Worm (Caenorhabditis elegans): ENCODE results near the gene K08B12.1.

DNA sequence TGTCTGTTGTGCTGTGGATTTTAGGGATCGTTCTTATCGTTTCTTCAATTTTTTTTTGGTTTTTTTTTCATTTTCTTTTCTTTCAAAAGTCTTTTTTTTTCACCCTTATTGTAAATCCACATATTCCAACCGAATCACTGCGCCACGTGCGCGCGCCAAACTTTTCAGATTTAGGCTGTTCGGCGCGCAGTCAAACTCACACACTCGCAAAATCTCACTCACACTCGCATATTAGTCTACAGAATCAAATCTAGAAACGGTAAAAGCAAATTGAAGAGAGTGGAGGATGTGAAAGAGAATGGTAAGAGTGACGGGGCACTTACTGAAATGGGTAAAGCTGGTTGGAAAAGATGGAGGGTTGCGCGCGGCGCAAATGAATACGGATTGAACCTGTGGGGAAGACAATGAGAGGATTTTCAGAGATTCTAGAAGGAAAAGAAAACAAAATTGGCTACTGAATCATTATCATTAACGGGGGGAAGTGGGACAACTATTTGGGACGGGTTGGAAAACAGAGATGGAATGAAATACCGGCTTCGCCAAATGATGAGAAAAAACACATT is 36.9 kb upstream of the K08B12.1 start:
- TF ChIP-seq unc-39 (tag; optimal IDR thresholded peaks at IDR 0.05) (no peak), pha-4 (tag; optimal IDR thresholded peaks at IDR 0.05) (no peak), nhr-12 (tag; optimal IDR thresholded peaks at IDR 0.05) (no peak), bed-3 (GFP tag; optimal IDR thresholded peaks at IDR 0.05) (no peak), nhr-28 (tag; optimal IDR thresholded peaks at IDR 0.05) (no peak), snpc-4 (tag; optimal IDR thresholded peaks at IDR 0.05) (no peak), unc-62 (GFP tag; optimal IDR thresholded peaks at IDR 0.05) (no peak), ztf-11 (tag; optimal IDR thresholded peaks at IDR 0.05) (no peak)
